Fruit fly (Drosophila melanogaster): ENCODE data around the gene Nek2.

Nek2 gene

DNA sequence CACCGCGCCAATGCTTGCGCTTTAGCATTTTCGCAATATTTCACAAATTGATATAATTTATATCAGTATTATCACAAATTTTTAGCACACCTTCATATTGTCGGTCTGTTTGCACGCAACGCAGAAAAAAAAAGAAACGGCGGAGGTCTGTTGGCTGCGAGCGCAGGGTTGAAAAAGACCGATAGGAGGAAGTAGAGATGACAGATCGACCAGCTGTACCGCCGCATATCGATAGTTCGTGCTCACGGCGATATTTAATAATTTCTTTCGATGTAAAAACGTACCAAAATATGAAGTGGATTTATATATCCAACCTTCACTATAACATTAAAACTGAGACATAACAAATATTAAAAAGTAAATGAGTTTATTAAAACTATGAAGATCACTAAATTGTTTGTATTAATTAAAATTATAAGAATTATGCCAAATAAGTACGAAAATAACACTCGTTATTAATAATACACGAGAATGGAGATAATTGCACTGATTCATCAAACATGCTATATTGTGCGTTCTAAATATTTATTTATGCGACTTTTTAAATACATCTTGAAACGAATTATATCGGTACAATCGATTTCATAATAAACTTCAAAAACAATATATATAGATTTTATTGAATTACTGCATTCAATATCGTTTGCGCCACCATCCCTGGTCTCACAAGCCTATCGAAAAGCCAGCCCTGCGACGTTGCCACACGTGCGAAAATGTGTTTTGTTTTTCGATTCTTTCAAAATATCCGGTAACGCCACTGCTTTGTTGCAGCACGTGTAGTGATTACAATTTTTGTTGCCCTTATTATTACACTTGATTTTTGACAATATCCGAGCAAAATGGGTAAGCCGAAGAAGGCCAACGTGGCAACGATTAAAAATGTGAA lies 9.9 kb upstream of the Nek2 start, which contains the start of the genes RpS6 and bys (continued):
- peak; percentile 83 for TF ChIP-seq CG6791 (GFP tag; IDR thresholded peaks at IDR 0.05; ENCODE audit: partially characterized antibody)
- no peak for TF ChIP-seq CG1792 (GFP tag; optimal IDR thresholded peaks at IDR 0.05)
- peak; percentile 58 for TF ChIP-seq CG32772 (GFP tag; IDR thresholded peaks at IDR 0.05)
- TF ChIP-seq sna (GFP tag; IDR thresholded peaks at IDR 0.05; ENCODE audit: partially characterized antibody): 0 out of 2 replicates have a peak, but pooled peaks have one; percentile 36
- TF ChIP-seq ro (GFP tag; IDR thresholded peaks at IDR 0.05): no peak; the same call in 1 of the 2 replicates
- TF ChIP-seq CG18599 (GFP tag; optimal IDR thresholded peaks at IDR 0.05): peak; percentile 46
- TF ChIP-seq CG7372 (GFP tag; IDR thresholded peaks at IDR 0.05): no peak
- peak; percentile 19 for TF ChIP-seq CG4617 (GFP tag; optimal IDR thresholded peaks at IDR 0.05; ENCODE audit: borderline replicate concordance)
- TF ChIP-seq CG7928 (GFP tag; optimal IDR thresholded peaks at IDR 0.05): peak; percentile 82
- TF ChIP-seq ranshi (GFP tag; IDR thresholded peaks at IDR 0.05): peak; percentile 39
- TF ChIP-seq Dip2 (GFP tag; IDR thresholded peaks at IDR 0.05): no peak
- TF ChIP-seq CG15514 (GFP tag; optimal IDR thresholded peaks at IDR 0.05): peak; percentile 22
- no peak for TF ChIP-seq CG1602 (GFP tag; optimal IDR thresholded peaks at IDR 0.05)
- peak; percentile 69 for TF ChIP-seq Gug (GFP tag; IDR thresholded peaks at IDR 0.05)
- TF ChIP-seq bigmax (GFP tag; optimal IDR thresholded peaks at IDR 0.05): peak; percentile 7
- TF ChIP-seq Side (GFP tag; optimal IDR thresholded peaks at IDR 0.05): peak; percentile 23
- TF ChIP-seq odd (GFP tag; optimal IDR thresholded peaks at IDR 0.05): peak; percentile 51
- no peak for TF ChIP-seq hkb (optimal IDR thresholded peaks at IDR 0.05)
- peak; percentile 35; the same call in 1 of the 2 replicates for TF ChIP-seq hkb (GFP tag; IDR thresholded peaks at IDR 0.05)
- peak; percentile 42 for TF ChIP-seq CG1233 (GFP tag; optimal IDR thresholded peaks at IDR 0.05)
- TF ChIP-seq usp (GFP tag; optimal IDR thresholded peaks at IDR 0.05): no peak
- peak; percentile 30 for TF ChIP-seq CG30020 (tag; optimal IDR thresholded peaks at IDR 0.05)
- TF ChIP-seq CG16863 (GFP tag; optimal IDR thresholded peaks at IDR 0.05): no peak
- TF ChIP-seq ftz-f1 (GFP tag; optimal IDR thresholded peaks at IDR 0.05): no peak
- no peak for TF ChIP-seq insv (GFP tag; optimal IDR thresholded peaks at IDR 0.05)
- TF ChIP-seq E2f1 (GFP tag; IDR thresholded peaks at IDR 0.05): peak; percentile 12; the same call in 1 of the 2 replicates
- peak; percentile 74 for TF ChIP-seq Max (GFP tag; optimal IDR thresholded peaks at IDR 0.05)
- TF ChIP-seq Lpt (GFP tag; optimal IDR thresholded peaks at IDR 0.05): no peak
- peak; percentile 75 for TF ChIP-seq CG6765 (GFP tag; optimal IDR thresholded peaks at IDR 0.05)
- TF ChIP-seq CG2129 (GFP tag; IDR thresholded peaks at IDR 0.05; ENCODE audit: partially characterized antibody): peak; percentile 74
- no peak for TF ChIP-seq Xrp1 (GFP tag; IDR thresholded peaks at IDR 0.05)
- TF ChIP-seq chif (GFP tag; optimal IDR thresholded peaks at IDR 0.05): peak in 1 of 2 experiments; percentile 8
- peak; percentile 42; the same call in 2 of the 3 replicates for TF ChIP-seq dysf (GFP tag; IDR thresholded peaks at IDR 0.05)
- TF ChIP-seq Trl (optimal IDR thresholded peaks at IDR 0.05): no peak
- TF ChIP-seq Trl (GFP tag; optimal IDR thresholded peaks at IDR 0.05): peak; percentile 10
- peak; percentile 40; the same call in 1 of the 2 replicates for TF ChIP-seq Ada2b (GFP tag; IDR thresholded peaks at IDR 0.05)
- 0 out of 3 replicates have a peak, but pooled peaks have one; percentile 37 for TF ChIP-seq sr (GFP tag; IDR thresholded peaks at IDR 0.05)
- TF ChIP-seq CG31441 (GFP tag; IDR thresholded peaks at IDR 0.05): peak; percentile 43; the same call in 1 of the 2 replicates
- no peak for TF ChIP-seq CG10462 (GFP tag; optimal IDR thresholded peaks at IDR 0.05)
- TF ChIP-seq pho (GFP tag; optimal IDR thresholded peaks at IDR 0.05): no peak
- TF ChIP-seq unc-4 (GFP tag; IDR thresholded peaks at IDR 0.05; ENCODE audit: partially characterized antibody): peak; percentile 73
- no peak for TF ChIP-seq oc (tag; optimal IDR thresholded peaks at IDR 0.05)
- peak; percentile 37 for TF ChIP-seq chn (GFP tag; optimal IDR thresholded peaks at IDR 0.05)
- TF ChIP-seq CG2712 (tag; optimal IDR thresholded peaks at IDR 0.05): peak; percentile 39
- TF ChIP-seq CG11696 (GFP tag; IDR thresholded peaks at IDR 0.05): no peak
- TF ChIP-seq Fer1 (GFP tag; optimal IDR thresholded peaks at IDR 0.05): peak; percentile 59
- no peak for TF ChIP-seq CG8290 (GFP tag; optimal IDR thresholded peaks at IDR 0.05)
- TF ChIP-seq CG8290 (tag; optimal IDR thresholded peaks at IDR 0.05): peak in 1 of 2 experiments; percentile 65
- TF ChIP-seq CG12071 (GFP tag; optimal IDR thresholded peaks at IDR 0.05): peak; percentile 55
- no peak for TF ChIP-seq CG3838 (GFP tag; optimal IDR thresholded peaks at IDR 0.05)

All from whole organism, embryonic.